Fruit fly (Drosophila melanogaster): ENCODE results near the gene Naa60.

DNA sequence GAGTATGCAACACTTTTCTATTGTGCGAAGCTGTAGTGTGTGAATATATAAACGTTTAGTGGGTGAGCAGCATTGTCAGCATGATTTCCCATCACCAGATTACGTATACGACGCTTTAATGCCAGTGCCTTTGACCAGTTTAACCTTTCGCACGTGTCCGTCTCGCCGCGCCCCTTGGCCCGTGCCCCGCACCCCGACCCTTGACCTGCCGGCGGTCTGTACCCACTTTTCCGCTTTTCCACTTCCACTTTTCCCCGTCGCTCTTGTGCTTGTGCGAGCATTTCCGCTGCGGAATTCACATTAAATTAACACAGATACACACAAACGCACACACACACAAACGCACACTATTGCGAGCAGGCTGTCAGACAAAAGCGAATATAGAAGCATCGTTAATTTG is 49.0 kb downstream of the Naa60 start:
- TF ChIP-seq Ets96B (tag; optimal IDR thresholded peaks at IDR 0.05) (no peak), CG3919 (GFP tag; optimal IDR thresholded peaks at IDR 0.05) (no peak), CG11902 (GFP tag; optimal IDR thresholded peaks at IDR 0.05) (no peak), lz (GFP tag; optimal IDR thresholded peaks at IDR 0.05) (no peak), CG11294 (GFP tag; IDR thresholded peaks at IDR 0.05) (no peak), CG3032 (tag; optimal IDR thresholded peaks at IDR 0.05) (no peak), OdsH (GFP tag; optimal IDR thresholded peaks at IDR 0.05) (no peak), CG31627 (GFP tag; optimal IDR thresholded peaks at IDR 0.05) (no peak), CG6163 (GFP tag; IDR thresholded peaks at IDR 0.05) (no peak), vri (GFP tag; optimal IDR thresholded peaks at IDR 0.05) (no peak), Met (GFP tag; optimal IDR thresholded peaks at IDR 0.05) (no peak), salr (GFP tag; optimal IDR thresholded peaks at IDR 0.05) (no peak), CG1621 (tag; optimal IDR thresholded peaks at IDR 0.05) (no peak), Ets21C (GFP tag; optimal IDR thresholded peaks at IDR 0.05) (no peak)

Measured in whole organism, prepupa.